Worm (Caenorhabditis elegans) whole organism, late embryonic: ENCODE measurements around the gene srh-119.

Source experiments
- C08G9.2 ChIP-seq: sonication (generic microtip); optimal IDR thresholded peaks from 2 replicates; lab custom pipeline; 2016; ENCODE audit warnings: mild to moderate bottlenecking, missing genetic modification characterization, moderate library complexity, missing compliant biosample characterization
- C38D4.7 ChIP-seq: fragments of 200-800 bp; sonication (Bioruptor generic); optimal IDR thresholded peaks from 2 replicates; lab custom pipeline; 2018; ENCODE audit warnings: mild to moderate bottlenecking, missing genetic modification characterization, moderate library complexity, missing compliant biosample characterization
- F13H6.1 ChIP-seq: sonication (generic microtip); optimal IDR thresholded peaks from 2 replicates; lab custom pipeline; 2016; ENCODE audit warnings: missing genetic modification characterization, missing compliant biosample characterization
- K02D7.2 ChIP-seq: sonication (generic microtip); optimal IDR thresholded peaks from 2 replicates; lab custom pipeline; 2017; ENCODE audit warnings: mild to moderate bottlenecking, missing genetic modification characterization, missing compliant biosample characterization
- K09A11.1 ChIP-seq: sonication (generic microtip); optimal IDR thresholded peaks from 2 replicates; lab custom pipeline; 2017; ENCODE audit warnings: antibody characterized with exemption, mild to moderate bottlenecking, missing genetic modification characterization, missing compliant biosample characterization; ENCODE audit not compliant: insufficient read depth
- T23F11.4 ChIP-seq: fragments of 200-800 bp; sonication (Bioruptor generic); optimal IDR thresholded peaks from 2 replicates; lab custom pipeline; 2018; ENCODE audit warnings: mild to moderate bottlenecking, missing genetic modification characterization, missing compliant biosample characterization
- Y22D7AL.16 ChIP-seq: sonication (generic microtip); optimal IDR thresholded peaks from 2 replicates; lab custom pipeline; 2016; ENCODE audit warnings: missing genetic modification characterization, missing compliant biosample characterization
- ama-1 ChIP-seq: fragments of 150-350 bp; optimal IDR thresholded peaks from 2 replicates; lab custom pipeline; 2014
- ceh-14 ChIP-seq: sonication (generic microtip); optimal IDR thresholded peaks from 2 replicates; lab custom pipeline; 2016; ENCODE audit warnings: missing genotype, missing genetic modification characterization, missing compliant biosample characterization
- ceh-18 ChIP-seq: sonication (generic microtip); optimal IDR thresholded peaks from 2 replicates; lab custom pipeline; 2016; ENCODE audit warnings: missing genetic modification characterization, missing compliant biosample characterization
- ceh-19 ChIP-seq: fragments of 200-800 bp; sonication (Bioruptor generic); optimal IDR thresholded peaks from 2 replicates; lab custom pipeline; 2018; ENCODE audit warnings: mild to moderate bottlenecking, missing genetic modification characterization, missing compliant biosample characterization
- ceh-2 ChIP-seq: sonication (generic microtip); optimal IDR thresholded peaks from 2 replicates; lab custom pipeline; 2016; ENCODE audit warnings: missing genotype, missing genetic modification characterization, missing compliant biosample characterization
- ceh-30 ChIP-seq: fragments of 150-350 bp; optimal IDR thresholded peaks from 2 replicates; lab custom pipeline; 2014; ENCODE audit warnings: missing biosample characterization, missing genetic modification characterization
- ceh-31 ChIP-seq: sonication (generic microtip); optimal IDR thresholded peaks from 2 replicates; lab custom pipeline; 2016; ENCODE audit warnings: missing genetic modification characterization, missing compliant biosample characterization
- ceh-34 ChIP-seq: sonication (generic microtip); optimal IDR thresholded peaks from 2 replicates; lab custom pipeline; 2016; ENCODE audit warnings: mild to moderate bottlenecking, missing genetic modification characterization, missing compliant biosample characterization
- ceh-48 ChIP-seq: sonication (generic microtip); optimal IDR thresholded peaks from 2 replicates; lab custom pipeline; 2016; ENCODE audit warnings: missing genetic modification characterization, inconsistent platforms, missing compliant biosample characterization
- ceh-9 ChIP-seq: sonication (generic microtip); optimal IDR thresholded peaks from 2 replicates; lab custom pipeline; 2016; ENCODE audit warnings: mild to moderate bottlenecking, missing genetic modification characterization, inconsistent platforms, missing compliant biosample characterization
- dve-1 ChIP-seq: sonication (generic microtip); optimal IDR thresholded peaks from 2 replicates; lab custom pipeline; 2017; ENCODE audit warnings: antibody characterized with exemption, mild to moderate bottlenecking, missing genetic modification characterization, missing compliant biosample characterization
- elt-2 ChIP-seq: sonication (generic microtip); optimal IDR thresholded peaks from 2 replicates; lab custom pipeline; 2016; ENCODE audit warnings: missing genetic modification reagents, missing genetic modification characterization, missing compliant biosample characterization
- elt-4 ChIP-seq: sonication (generic microtip); optimal IDR thresholded peaks from 2 replicates; lab custom pipeline; 2016; ENCODE audit warnings: missing genetic modification characterization, missing compliant biosample characterization
- ets-4 ChIP-seq: sonication (generic microtip); optimal IDR thresholded peaks from 2 replicates; lab custom pipeline; 2016; ENCODE audit warnings: missing genetic modification characterization, missing compliant biosample characterization
- eyg-1 ChIP-seq: sonication (generic microtip); optimal IDR thresholded peaks from 2 replicates; lab custom pipeline; 2016; ENCODE audit warnings: missing genotype, missing genetic modification characterization, missing compliant biosample characterization
- gmeb-2 ChIP-seq: sonication (generic microtip); optimal IDR thresholded peaks from 2 replicates; lab custom pipeline; 2016; ENCODE audit warnings: missing genetic modification characterization, inconsistent platforms, missing compliant biosample characterization
- hlh-13 ChIP-seq: fragments of 200-800 bp; sonication (Bioruptor generic); optimal IDR thresholded peaks from 2 replicates; lab custom pipeline; 2018; ENCODE audit warnings: mild to moderate bottlenecking, missing genetic modification characterization, missing compliant biosample characterization
- hlh-30 ChIP-seq: sonication (generic microtip); optimal IDR thresholded peaks from 2 replicates; lab custom pipeline; 2017; ENCODE audit warnings: antibody characterized with exemption, missing genetic modification characterization, missing compliant biosample characterization; ENCODE audit not compliant: insufficient read depth
- lim-6 ChIP-seq: sonication (generic microtip); optimal IDR thresholded peaks from 2 replicates; lab custom pipeline; 2016; ENCODE audit warnings: missing genetic modification characterization, missing compliant biosample characterization
- lin-11 ChIP-seq: fragments of 200-800 bp; sonication (Bioruptor generic); optimal IDR thresholded peaks from 2 replicates; lab custom pipeline; 2018; ENCODE audit warnings: mild to moderate bottlenecking, missing genetic modification characterization, missing compliant biosample characterization
- madf-2 ChIP-seq: sonication (generic microtip); optimal IDR thresholded peaks from 2 replicates; lab custom pipeline; 2017; ENCODE audit warnings: missing genetic modification characterization, missing compliant biosample characterization
- nfya-1 ChIP-seq: sonication (generic microtip); optimal IDR thresholded peaks from 2 replicates; lab custom pipeline; 2017; ENCODE audit warnings: missing genetic modification characterization, mild to moderate bottlenecking, missing compliant biosample characterization, antibody characterized with exemption, moderate library complexity
- nhr-232 ChIP-seq: sonication (generic microtip); optimal IDR thresholded peaks from 2 replicates; lab custom pipeline; 2016; ENCODE audit warnings: missing genetic modification characterization, missing compliant biosample characterization
- npax-4 ChIP-seq: sonication (generic microtip); optimal IDR thresholded peaks from 2 replicates; lab custom pipeline; 2016; ENCODE audit warnings: missing genetic modification characterization, missing compliant biosample characterization
- odd-2 ChIP-seq: sonication (generic microtip); optimal IDR thresholded peaks from 2 replicates; lab custom pipeline; 2017; ENCODE audit warnings: antibody characterized with exemption, mild to moderate bottlenecking, missing genetic modification characterization, missing compliant biosample characterization
- pag-3 ChIP-seq: sonication (generic microtip); optimal IDR thresholded peaks from 2 replicates; lab custom pipeline; 2016; ENCODE audit warnings: missing compliant biosample characterization, missing genetic modification characterization, borderline replicate concordance
- pat-9 ChIP-seq: fragments of 200-800 bp; sonication (Bioruptor generic); optimal IDR thresholded peaks from 2 replicates; lab custom pipeline; 2018; ENCODE audit warnings: mild to moderate bottlenecking, missing genetic modification characterization, moderate library complexity, missing compliant biosample characterization
- pax-1 ChIP-seq: fragments of 150-350 bp; optimal IDR thresholded peaks from 2 replicates; lab custom pipeline; 2014; ENCODE audit warnings: missing biosample characterization, missing genetic modification characterization
- pha-2 ChIP-seq: sonication (generic microtip); optimal IDR thresholded peaks from 2 replicates; lab custom pipeline; 2017; ENCODE audit warnings: mild to moderate bottlenecking, missing genetic modification characterization, missing compliant biosample characterization
- pqm-1 ChIP-seq: sonication (generic microtip); optimal IDR thresholded peaks from 2 replicates; lab custom pipeline; 2016; ENCODE audit warnings: missing genetic modification characterization, missing compliant biosample characterization
- pros-1 ChIP-seq: fragments of 150-350 bp; optimal IDR thresholded peaks from 2 replicates; lab custom pipeline; 2014; ENCODE audit warnings: missing biosample characterization, missing genetic modification reagents, missing genetic modification characterization
- ref-2 ChIP-seq: sonication (generic microtip); optimal IDR thresholded peaks from 2 replicates; lab custom pipeline; 2016; ENCODE audit warnings: missing genetic modification characterization, missing compliant biosample characterization
- rnt-1 ChIP-seq: sonication (generic microtip); optimal IDR thresholded peaks from 2 replicates; lab custom pipeline; 2016; ENCODE audit warnings: missing genetic modification characterization, missing compliant biosample characterization
- sdc-2 ChIP-seq: sonication (generic microtip); optimal IDR thresholded peaks from 2 replicates; lab custom pipeline; 2016; ENCODE audit warnings: missing genotype, missing genetic modification characterization, missing compliant biosample characterization
- sox-2 ChIP-seq: fragments of 200-800 bp; sonication (Bioruptor generic); IDR thresholded peaks from 2 replicates; pipeline ENCODE4 v1.3.6; 2022; ENCODE audit warnings: missing genetic modification reagents, missing genetic modification characterization, missing compliant biosample characterization
- sox-4 ChIP-seq: sonication (generic microtip); optimal IDR thresholded peaks from 2 replicates; lab custom pipeline; 2017; ENCODE audit warnings: mild to moderate bottlenecking, missing genetic modification characterization, inconsistent platforms, missing compliant biosample characterization
- tbx-2 ChIP-seq: sonication (generic microtip); optimal IDR thresholded peaks from 2 replicates; lab custom pipeline; 2016; ENCODE audit warnings: missing genetic modification characterization, missing compliant biosample characterization
- unc-3 ChIP-seq, 2 experiments: fragments of 200-800 bp in 1 of 2; sonication (Bioruptor generic) in 1 of 2; sonication (generic microtip) in 1 of 2; conservative IDR thresholded peaks in 1 of 2; optimal IDR thresholded peaks in 1 of 2; 2 replicates each; pipeline versions ENCODE4 v1.3.6 to Lab custom; 2016 to 2022; ENCODE audit warnings: missing compliant biosample characterization in 2 of 2, missing genetic modification characterization in 2 of 2, missing genetic modification reagents in 1 of 2
- unc-42 ChIP-seq: sonication (generic microtip); optimal IDR thresholded peaks from 2 replicates; lab custom pipeline; 2016; ENCODE audit warnings: missing genotype, missing genetic modification characterization, missing compliant biosample characterization
- unc-55 ChIP-seq: sonication (generic microtip); optimal IDR thresholded peaks from 2 replicates; lab custom pipeline; 2017; ENCODE audit warnings: missing biosample characterization, missing genetic modification reagents, missing genetic modification characterization
- unc-86 ChIP-seq: sonication (generic microtip); optimal IDR thresholded peaks from 2 replicates; lab custom pipeline; 2016; ENCODE audit warnings: missing genetic modification characterization, missing compliant biosample characterization

Gene srh-119

ce11 chrV:16965655-16966054 lies 6.6 kb upstream of the srh-119 start, which contains the start of gene efl-1:
TSS of gene efl-1 (minus strand) at chrV:16965675.
- TF ChIP-seq ceh-2 (tag; lab: Kevin White, UChicago) (no peak), sdc-2 (tag; lab: Kevin White, UChicago) (no peak), ets-4 (tag; lab: Kevin White, UChicago) (peak; percentile 17), ref-2 (peak; percentile 66), pat-9 (tag; lab: Kevin White, UChicago) (no peak), ceh-9 (tag; lab: Kevin White, UChicago) (no peak), lin-11 (tag; lab: Kevin White, UChicago) (no peak), nhr-232 (tag; lab: Kevin White, UChicago) (no peak), ceh-19 (GFP tag; lab: Kevin White, UChicago) (peak; percentile 34), pax-1 (tag; lab: Kevin White, UChicago) (peak; percentile 94), pha-2 (no peak), pros-1 (tag; lab: Kevin White, UChicago) (peak; percentile 58), F13H6.1 (tag; lab: Kevin White, UChicago) (no peak), pqm-1 (peak; percentile 19), ceh-18 (tag; lab: Kevin White, UChicago) (peak; percentile 70), unc-42 (peak; percentile 98), pag-3 (no peak), Y22D7AL.16 (tag; lab: Kevin White, UChicago) (no peak), elt-2 (tag; lab: Kevin White, UChicago) (peak; percentile 61), nfya-1 (peak; percentile 86), C38D4.7 (GFP tag; lab: Kevin White, UChicago) (no peak), T23F11.4 (GFP tag; lab: Kevin White, UChicago) (no peak), ceh-48 (tag; lab: Kevin White, UChicago) (peak; percentile 9), rnt-1 (tag; lab: Kevin White, UChicago) (peak; percentile 78), tbx-2 (tag; lab: Kevin White, UChicago) (peak; percentile 52), K09A11.1 (tag; lab: Kevin White, UChicago) (peak; percentile 21), ceh-34 (tag; lab: Kevin White, UChicago) (peak; percentile 56), dve-1 (peak; percentile 57), hlh-30 (tag; lab: Kevin White, UChicago) (peak; percentile 8), unc-55 (GFP tag; lab: Kevin White, UChicago) (peak; percentile 88), unc-86 (tag; lab: Kevin White, UChicago) (no peak), lim-6 (tag; lab: Kevin White, UChicago) (no peak), ceh-31 (peak; percentile 58), eyg-1 (tag; lab: Kevin White, UChicago) (no peak), ceh-14 (tag; lab: Kevin White, UChicago) (peak; percentile 77), odd-2 (tag; lab: Kevin White, UChicago) (no peak)

ce11 chrV:16966636-16967035 lies 5.6 kb upstream of the srh-119 start, which contains the start of gene fbxa-90:
TSS of gene fbxa-90 (plus strand) at chrV:16966814.
- TF ChIP-seq pag-3 (no peak), unc-86 (tag; lab: Kevin White, UChicago) (no peak), ets-4 (tag; lab: Kevin White, UChicago) (no peak), K02D7.2 (no peak)

- TF ChIP-seq ceh-31 = no peak
These were observed 1.1 kb downstream of the srh-119 start for ce11 chrV:16973338-16973737.

ce11 chrV:16974919-16975318 lies 2.7 kb downstream of the srh-119 start, which contains the start of gene srx-54:
TSS of gene srx-54 (plus strand) at chrV:16975219.
- TF ChIP-seq ceh-30 = no peak
- TF ChIP-seq unc-3 (GFP tag; conservative IDR thresholded peaks at IDR 0.05; lab: Robert Waterston, UW) = no peak
- no peak for TF ChIP-seq unc-3 (tag; optimal IDR thresholded peaks at IDR 0.05; lab: Kevin White, UChicago)
- TF ChIP-seq pqm-1 = no peak
- no peak for TF ChIP-seq hlh-30 (tag; lab: Kevin White, UChicago)
- TF ChIP-seq lim-6 (tag; lab: Kevin White, UChicago) = no peak
- no peak for TF ChIP-seq sox-2
- TF ChIP-seq C38D4.7 (GFP tag; lab: Kevin White, UChicago) = no peak
- no peak for TF ChIP-seq F13H6.1 (tag; lab: Kevin White, UChicago)
- TF ChIP-seq npax-4 (tag; lab: Kevin White, UChicago) = no peak
- TF ChIP-seq elt-4 (tag; lab: Kevin White, UChicago) = no peak
- no peak for TF ChIP-seq sox-4
- TF ChIP-seq C08G9.2 (tag; lab: Kevin White, UChicago) = no peak
- no peak for TF ChIP-seq madf-2 (tag; lab: Kevin White, UChicago)
- no peak for TF ChIP-seq hlh-13 (GFP tag; lab: Kevin White, UChicago)
- no peak for TF ChIP-seq dve-1
- TF ChIP-seq ama-1 (lab: Kevin White, UChicago) = no peak
- no peak for TF ChIP-seq gmeb-2 (tag; lab: Kevin White, UChicago)
